Fruit fly (Drosophila melanogaster) whole organism, embryonic: ENCODE data around the gene CG42445.

ENCODE experiments used
- Antp ChIP-seq: fragments of 200-800 bp; sonication (Bioruptor generic); optimal IDR thresholded peaks from 3 replicates; lab custom pipeline; 2016; ENCODE audit warnings: missing biosample characterization, missing genetic modification characterization
- Atf6 ChIP-seq: fragments of 200-800 bp; sonication (Bioruptor generic); IDR thresholded peaks from 2 replicates; pipeline ENCODE4 v1.3.6; 2022; ENCODE audit warnings: missing biosample characterization, missing genetic modification characterization
- CG10147 ChIP-seq: fragments of 200-800 bp; sonication (Bioruptor generic); optimal IDR thresholded peaks from 2 replicates; lab custom pipeline; 2019; ENCODE audit warnings: missing biosample characterization, mild to moderate bottlenecking, missing genetic modification characterization, moderate library complexity
- CG11723 ChIP-seq: fragments of 200-800 bp; sonication (Bioruptor generic); optimal IDR thresholded peaks from 2 replicates; lab custom pipeline; 2017; ENCODE audit warnings: missing biosample characterization, mild to moderate bottlenecking, missing genetic modification characterization
- CG12659 ChIP-seq: fragments of 200-800 bp; sonication (Bioruptor generic); optimal IDR thresholded peaks from 3 replicates; lab custom pipeline; 2017; ENCODE audit warnings: mild to moderate bottlenecking, missing biosample characterization, missing genetic modification reagents, missing genetic modification characterization
- CG14441 ChIP-seq: fragments of 200-800 bp; sonication (Bioruptor generic); IDR thresholded peaks from 2 replicates; pipeline ENCODE4 v1.3.6; 2022; ENCODE audit warnings: missing biosample characterization, missing genetic modification characterization
- CG1602 ChIP-seq: fragments of 200-800 bp; sonication (Bioruptor generic); optimal IDR thresholded peaks from 3 replicates; lab custom pipeline; 2016; ENCODE audit warnings: missing biosample characterization, missing genetic modification characterization
- CG17186 ChIP-seq: fragments of 200-800 bp; sonication (Bioruptor generic); optimal IDR thresholded peaks from 3 replicates; lab custom pipeline; 2017; ENCODE audit warnings: missing biosample characterization, missing genetic modification reagents, missing genetic modification characterization
- CG17385 ChIP-seq: fragments of 200-800 bp; sonication (Bioruptor generic); optimal IDR thresholded peaks from 3 replicates; lab custom pipeline; 2018; ENCODE audit warnings: missing biosample characterization, mild to moderate bottlenecking, missing genetic modification characterization
- CG3065 ChIP-seq: fragments of 200-800 bp; sonication (Bioruptor generic); optimal IDR thresholded peaks from 2 replicates; lab custom pipeline; 2016; ENCODE audit warnings: missing biosample characterization, missing genetic modification characterization
- CG34224 ChIP-seq: fragments of 200-800 bp; sonication (Bioruptor generic); IDR thresholded peaks from 3 replicates; pipeline ENCODE4 v1.3.6; 2022; ENCODE audit warnings: missing biosample characterization, missing genetic modification characterization; ENCODE audit not compliant: partially characterized antibody
- CG34376 ChIP-seq: fragments of 200-800 bp; sonication (Bioruptor generic); optimal IDR thresholded peaks from 2 replicates; lab custom pipeline; 2018; ENCODE audit warnings: missing biosample characterization, mild to moderate bottlenecking, missing genetic modification characterization
- CG34422 ChIP-seq: fragments of 200-800 bp; sonication (Bioruptor generic); IDR thresholded peaks from 3 replicates; pipeline ENCODE4 v1.3.6; 2022; ENCODE audit warnings: missing biosample characterization, missing genetic modification characterization
- CG3726 ChIP-seq: fragments of 200-800 bp; sonication (Bioruptor generic); IDR thresholded peaks from 3 replicates; pipeline ENCODE4, ENCODE4 v1.3.6; 2022; ENCODE audit warnings: missing biosample characterization, missing genetic modification characterization
- CG4360 ChIP-seq: fragments of 200-800 bp; sonication (Bioruptor generic); IDR thresholded peaks from 2 replicates; pipeline ENCODE4 v1.3.6; 2022; ENCODE audit warnings: missing biosample characterization, missing genetic modification characterization
- CG4707 ChIP-seq: fragments of 200-800 bp; sonication (Bioruptor generic); optimal IDR thresholded peaks from 2 replicates; lab custom pipeline; 2018; ENCODE audit warnings: missing biosample characterization, mild to moderate bottlenecking, missing genetic modification characterization, moderate library complexity
- CG6765 ChIP-seq: fragments of 200-800 bp; sonication (Bioruptor generic); optimal IDR thresholded peaks from 3 replicates; lab custom pipeline; 2017; ENCODE audit warnings: missing biosample characterization, mild to moderate bottlenecking, missing genetic modification characterization
- CG7271 ChIP-seq: fragments of 200-800 bp; sonication (Bioruptor generic); optimal IDR thresholded peaks from 2 replicates; lab custom pipeline; 2018; ENCODE audit warnings: missing biosample characterization, mild to moderate bottlenecking, missing genetic modification characterization, moderate library complexity
- CG7556 ChIP-seq: fragments of 200-800 bp; sonication (Bioruptor generic); optimal IDR thresholded peaks from 2 replicates; lab custom pipeline; 2017; ENCODE audit warnings: missing biosample characterization, mild to moderate bottlenecking, missing genetic modification characterization
- CG7745 ChIP-seq: fragments of 200-800 bp; sonication (Bioruptor generic); optimal IDR thresholded peaks from 2 replicates; lab custom pipeline; 2018; ENCODE audit warnings: missing biosample characterization, mild to moderate bottlenecking, missing genetic modification characterization, moderate library complexity
- CG7839 ChIP-seq: fragments of 200-800 bp; sonication (Bioruptor generic); optimal IDR thresholded peaks from 3 replicates; lab custom pipeline; 2018; ENCODE audit warnings: missing biosample characterization, mild to moderate bottlenecking, missing genetic modification characterization, moderate library complexity
- CG8089 ChIP-seq: fragments of 200-800 bp; sonication (Bioruptor generic); optimal IDR thresholded peaks from 3 replicates; lab custom pipeline; 2016; ENCODE audit warnings: missing biosample characterization, missing genetic modification characterization
- CG9215 ChIP-seq: fragments of 200-800 bp; sonication (Bioruptor generic); IDR thresholded peaks from 2 replicates; pipeline ENCODE4 v1.3.6; 2022; ENCODE audit warnings: missing biosample characterization, missing genetic modification characterization
- CG9437 ChIP-seq: fragments of 200-800 bp; sonication (Bioruptor generic); optimal IDR thresholded peaks from 2 replicates; lab custom pipeline; 2018; ENCODE audit warnings: missing biosample characterization, mild to moderate bottlenecking, missing genetic modification characterization
- CG9797 ChIP-seq: fragments of 200-800 bp; sonication (Bioruptor generic); optimal IDR thresholded peaks from 3 replicates; lab custom pipeline; 2018; ENCODE audit warnings: missing biosample characterization, mild to moderate bottlenecking, missing genetic modification characterization
- Chrac-16 ChIP-seq: fragments of 200-800 bp; sonication (Bioruptor generic); optimal IDR thresholded peaks from 3 replicates; lab custom pipeline; 2016; ENCODE audit warnings: missing biosample characterization, missing genetic modification characterization
- CoRest ChIP-seq: fragments of 200-800 bp; sonication (Bioruptor generic); optimal IDR thresholded peaks from 3 replicates; lab custom pipeline; 2018; ENCODE audit warnings: missing biosample characterization, mild to moderate bottlenecking, missing genetic modification characterization, moderate library complexity
- CrebB ChIP-seq: fragments of 200-800 bp; sonication (Bioruptor generic); optimal IDR thresholded peaks from 3 replicates; lab custom pipeline; 2018; ENCODE audit warnings: missing biosample characterization, mild to moderate bottlenecking, missing genetic modification characterization
- D ChIP-seq, 2 experiments: fragments of 200-800 bp in 1 of 2; fragments of >200 bp in 1 of 2; sonication (Bioruptor generic) in 1 of 2; optimal IDR thresholded peaks; 2 replicates in 1 of 2; 3 replicates in 1 of 2; lab custom pipeline; 2017; ENCODE audit warnings: mild to moderate bottlenecking in 1 of 2, missing biosample characterization in 1 of 2, missing genetic modification characterization in 1 of 2, missing genetic modification reagents in 1 of 2
- Dip3 ChIP-seq: fragments of 200-800 bp; sonication (Bioruptor generic); optimal IDR thresholded peaks from 3 replicates; lab custom pipeline; 2016; ENCODE audit warnings: missing biosample characterization, missing genetic modification characterization
- HLH54F ChIP-seq: fragments of 200-800 bp; sonication (Bioruptor generic); optimal IDR thresholded peaks from 3 replicates; lab custom pipeline; 2016; ENCODE audit warnings: missing biosample characterization, missing genetic modification characterization
- Meics ChIP-seq: fragments of 200-800 bp; sonication (Bioruptor generic); optimal IDR thresholded peaks from 2 replicates; lab custom pipeline; 2017; ENCODE audit warnings: missing biosample characterization, mild to moderate bottlenecking, missing genetic modification characterization
- Mes4 ChIP-seq: fragments of 200-800 bp; sonication (Bioruptor generic); optimal IDR thresholded peaks from 2 replicates; lab custom pipeline; 2016; ENCODE audit warnings: missing biosample characterization, missing genetic modification characterization
- Nf-YA ChIP-seq: fragments of 200-800 bp; sonication (Bioruptor generic); IDR thresholded peaks from 2 replicates; pipeline ENCODE4 v1.3.6; 2022; ENCODE audit warnings: missing biosample characterization, missing genetic modification characterization
- Sox102F ChIP-seq: fragments of 200-800 bp; sonication (Bioruptor generic); optimal IDR thresholded peaks from 2 replicates; lab custom pipeline; 2018; ENCODE audit warnings: missing biosample characterization, mild to moderate bottlenecking, missing genetic modification characterization, moderate library complexity
- Sry-β ChIP-seq: fragments of 200-800 bp; sonication (Bioruptor generic); optimal IDR thresholded peaks from 2 replicates; lab custom pipeline; 2018; ENCODE audit warnings: missing biosample characterization, mild to moderate bottlenecking, missing genetic modification characterization, moderate library complexity
- bbx ChIP-seq: fragments of 200-800 bp; sonication (Bioruptor generic); IDR thresholded peaks from 2 replicates; pipeline ENCODE4 v1.3.6; 2022; ENCODE audit warnings: missing biosample characterization, missing genetic modification characterization; ENCODE audit not compliant: partially characterized antibody
- da ChIP-seq: fragments of 200-800 bp; sonication (Bioruptor generic); optimal IDR thresholded peaks from 2 replicates; lab custom pipeline; 2016; ENCODE audit warnings: missing biosample characterization, missing genetic modification characterization
- dati ChIP-seq: fragments of 200-800 bp; sonication (Bioruptor generic); IDR thresholded peaks from 2 replicates; pipeline ENCODE4 v1.3.6; 2022; ENCODE audit warnings: missing biosample characterization, missing genetic modification characterization
- dmrt11E ChIP-seq: fragments of 200-800 bp; sonication (Bioruptor generic); optimal IDR thresholded peaks from 3 replicates; lab custom pipeline; 2018; ENCODE audit warnings: missing biosample characterization, mild to moderate bottlenecking, missing genetic modification characterization, moderate library complexity
- esg ChIP-seq: fragments of 200-800 bp; sonication (Bioruptor generic); conservative IDR thresholded peaks from 2 replicates; pipeline ENCODE4 v1.3.6; 2022; ENCODE audit warnings: missing biosample characterization, missing genetic modification characterization
- ham ChIP-seq: fragments of 200-800 bp; sonication (Bioruptor generic); IDR thresholded peaks from 2 replicates; pipeline ENCODE4 v1.3.6; 2022; ENCODE audit warnings: missing biosample characterization, missing genetic modification characterization
- kah ChIP-seq: fragments of 200-800 bp; sonication (Bioruptor generic); optimal IDR thresholded peaks from 2 replicates; lab custom pipeline; 2018; ENCODE audit warnings: missing biosample characterization, mild to moderate bottlenecking, missing genetic modification characterization
- luna ChIP-seq: fragments of 200-800 bp; sonication (Bioruptor generic); optimal IDR thresholded peaks from 2 replicates; lab custom pipeline; 2016; ENCODE audit warnings: missing biosample characterization, missing genetic modification characterization
- p53 ChIP-seq: fragments of 200-800 bp; sonication (Bioruptor generic); optimal IDR thresholded peaks from 2 replicates; lab custom pipeline; 2016; ENCODE audit warnings: missing biosample characterization, missing genetic modification characterization
- run ChIP-seq: fragments of 200-800 bp; sonication (Bioruptor generic); optimal IDR thresholded peaks from 3 replicates; lab custom pipeline; 2018; ENCODE audit warnings: missing biosample characterization, mild to moderate bottlenecking, missing genetic modification characterization
- tap ChIP-seq: fragments of 200-800 bp; optimal IDR thresholded peaks from 3 replicates; lab custom pipeline; 2019; ENCODE audit warnings: missing biosample characterization, mild to moderate bottlenecking, missing genetic modification characterization, moderate library complexity
- unc-4 ChIP-seq: fragments of 200-800 bp; sonication (Bioruptor generic); IDR thresholded peaks from 2 replicates; pipeline ENCODE4 v1.3.6; 2022; ENCODE audit warnings: missing biosample characterization, missing genetic modification characterization; ENCODE audit not compliant: partially characterized antibody
- zfh1 ChIP-seq: fragments of 200-800 bp; sonication (Bioruptor generic); IDR thresholded peaks from 3 replicates; pipeline ENCODE4 v1.3.6; 2022; ENCODE audit warnings: missing biosample characterization, missing genetic modification characterization

The CG42445 gene

dm6 chr3L:8177795-8178564 lies 19.3 kb upstream of the CG42445 start, which contains the start of gene Nmt (continued):
- TF ChIP-seq CG4707 (no peak), CG7271 (tag; lab: Kevin White, UChicago) (no peak), esg (GFP tag; lab: Robert Waterston, UW) (peak; percentile 42; the same call in 1 of the 2 replicates), bbx (GFP tag; lab: Robert Waterston, UW) (peak; percentile 82), tap (tag; lab: Kevin White, UChicago) (no peak), Meics (no peak), CG9215 (no peak), run (no peak), Sry-β (GFP tag; lab: Kevin White, UChicago) (no peak), dmrt11E (tag; lab: Kevin White, UChicago) (peak; percentile 6), CG7745 (tag; lab: Kevin White, UChicago) (no peak), CG7556 (GFP tag; lab: Kevin White, UChicago) (no peak), CG12659 (peak; percentile 6), CG10147 (GFP tag; lab: Kevin White, UChicago) (no peak), Mes4 (GFP tag; lab: Kevin White, UChicago) (no peak), CrebB (no peak), CG8089 (GFP tag; lab: Kevin White, UChicago) (no peak), Antp (GFP tag; lab: Kevin White, UChicago) (no peak), CG11723 (GFP tag; lab: Kevin White, UChicago) (no peak), CG9797 (GFP tag; lab: Kevin White, UChicago) (peak; percentile 67), CG14441 (no peak), Atf6 (peak; percentile 48; the same call in 1 of the 2 replicates), CG34224 (peak; percentile 80), ham (GFP tag; lab: Robert Waterston, UW) (no peak), CG34376 (GFP tag; lab: Kevin White, UChicago) (no peak), CG4360 (no peak), dati (GFP tag; lab: Robert Waterston, UW) (no peak), CG1602 (peak; percentile 26), CG9437 (GFP tag; lab: Kevin White, UChicago) (peak; percentile 10), CG17186 (GFP tag; lab: Kevin White, UChicago) (no peak), CG7839 (tag; lab: Kevin White, UChicago) (peak; percentile 40), Dip3 (GFP tag; lab: Kevin White, UChicago) (peak; percentile 4), D (optimal IDR thresholded peaks at IDR 0.05; lab: Kevin White, UChicago) (no peak), D (GFP tag; optimal IDR thresholded peaks at IDR 0.05; lab: Kevin White, UChicago) (no peak), CG3065 (GFP tag; lab: Kevin White, UChicago) (no peak), luna (GFP tag; lab: Kevin White, UChicago) (no peak), CoRest (tag; lab: Kevin White, UChicago) (no peak), HLH54F (GFP tag; lab: Kevin White, UChicago) (no peak), kah (no peak), Nf-YA (GFP tag; lab: Robert Waterston, UW) (no peak), CG3726 (GFP tag; lab: Robert Waterston, UW) (no peak), Sox102F (GFP tag; lab: Kevin White, UChicago) (peak; percentile 57), p53 (no peak), unc-4 (GFP tag; lab: Robert Waterston, UW) (peak; percentile 81), CG17385 (peak; percentile 17), CG34422 (GFP tag; lab: Robert Waterston, UW) (peak; percentile 68; the same call in 1 of the 3 replicates), Chrac-16 (GFP tag; lab: Kevin White, UChicago) (no peak), zfh1 (no peak), da (no peak), CG6765 (GFP tag; lab: Kevin White, UChicago) (no peak)
